Fruit fly (Drosophila melanogaster) whole organism, embryonic: Measurements from ENCODE around the gene Muc14A.

Source experiments
- Atf6 ChIP-seq: fragments of 200-800 bp; sonication (Bioruptor generic); IDR thresholded peaks from 2 replicates; pipeline ENCODE4 v1.3.6; 2022; ENCODE audit warnings: missing biosample characterization, missing genetic modification characterization
- BEAF-32 ChIP-seq: fragments of 200-800 bp; sonication (Bioruptor generic); optimal IDR thresholded peaks from 3 replicates; lab custom pipeline; 2017; ENCODE audit warnings: missing biosample characterization, missing genetic modification characterization, mild to moderate bottlenecking, moderate library complexity, missing genetic modification reagents
- BtbVII ChIP-seq: fragments of 200-800 bp; sonication (Bioruptor generic); optimal IDR thresholded peaks from 3 replicates; lab custom pipeline; 2017; ENCODE audit warnings: missing biosample characterization, mild to moderate bottlenecking, missing genetic modification characterization
- CG10462 ChIP-seq: fragments of 200-800 bp; sonication (Bioruptor generic); optimal IDR thresholded peaks from 2 replicates; lab custom pipeline; 2016; ENCODE audit warnings: missing biosample characterization, missing genetic modification characterization
- CG11247 ChIP-seq: fragments of 200-800 bp; sonication (Bioruptor generic); IDR thresholded peaks from 2 replicates; pipeline ENCODE4 v1.3.6; 2022; ENCODE audit warnings: missing biosample characterization, missing genetic modification characterization
- CG11696 ChIP-seq: fragments of 200-800 bp; sonication (Bioruptor generic); IDR thresholded peaks from 2 replicates; pipeline ENCODE4 v1.3.6; 2022; ENCODE audit warnings: missing biosample characterization, missing genetic modification characterization
- CG12071 ChIP-seq: fragments of 200-800 bp; sonication (Bioruptor generic); optimal IDR thresholded peaks from 3 replicates; lab custom pipeline; 2018; ENCODE audit warnings: missing biosample characterization, mild to moderate bottlenecking, missing genetic modification characterization
- CG12219 ChIP-seq: fragments of 200-800 bp; sonication (Bioruptor generic); optimal IDR thresholded peaks from 3 replicates; lab custom pipeline; 2018; ENCODE audit warnings: missing biosample characterization, mild to moderate bottlenecking, missing genetic modification characterization
- CG12659 ChIP-seq: fragments of 200-800 bp; sonication (Bioruptor generic); optimal IDR thresholded peaks from 3 replicates; lab custom pipeline; 2017; ENCODE audit warnings: mild to moderate bottlenecking, missing biosample characterization, missing genetic modification reagents, missing genetic modification characterization
- CG14050 ChIP-seq: fragments of 200-800 bp; sonication (Bioruptor generic); IDR thresholded peaks from 3 replicates; pipeline ENCODE4 v1.3.6; 2022; ENCODE audit warnings: missing biosample characterization, missing genetic modification characterization
- CG14965 ChIP-seq: fragments of 200-800 bp; sonication (Bioruptor generic); optimal IDR thresholded peaks from 2 replicates; lab custom pipeline; 2016; ENCODE audit warnings: missing biosample characterization, missing genetic modification characterization, borderline replicate concordance
- CG17186 ChIP-seq: fragments of 200-800 bp; sonication (Bioruptor generic); optimal IDR thresholded peaks from 3 replicates; lab custom pipeline; 2017; ENCODE audit warnings: missing biosample characterization, missing genetic modification reagents, missing genetic modification characterization
- CG17912 ChIP-seq: fragments of 200-800 bp; sonication (Bioruptor generic); optimal IDR thresholded peaks from 2 replicates; lab custom pipeline; 2018; ENCODE audit warnings: missing biosample characterization, mild to moderate bottlenecking, missing genetic modification characterization
- CG18764 ChIP-seq: fragments of 200-800 bp; sonication (Bioruptor generic); optimal IDR thresholded peaks from 3 replicates; lab custom pipeline; 2016; ENCODE audit warnings: missing biosample characterization, missing genetic modification characterization
- CG2116 ChIP-seq: fragments of 200-800 bp; sonication (Bioruptor generic); optimal IDR thresholded peaks from 3 replicates; lab custom pipeline; 2018; ENCODE audit warnings: missing biosample characterization, mild to moderate bottlenecking, missing genetic modification characterization
- CG2678 ChIP-seq: fragments of 200-800 bp; sonication (Bioruptor generic); optimal IDR thresholded peaks from 3 replicates; lab custom pipeline; 2019; ENCODE audit warnings: missing biosample characterization, mild to moderate bottlenecking, missing genetic modification characterization, moderate library complexity
- CG31224 ChIP-seq: fragments of 200-800 bp; sonication (Bioruptor generic); IDR thresholded peaks from 2 replicates; pipeline ENCODE4 v1.3.6; 2022; ENCODE audit warnings: missing biosample characterization, missing genetic modification characterization
- CG32532 ChIP-seq: fragments of 200-800 bp; sonication (Bioruptor generic); IDR thresholded peaks from 2 replicates; pipeline ENCODE4 v1.3.6; 2022; ENCODE audit warnings: missing biosample characterization, missing genetic modification characterization
- CG32772 ChIP-seq: fragments of 200-800 bp; sonication (Bioruptor generic); IDR thresholded peaks from 2 replicates; pipeline ENCODE4 v1.3.6; 2022; ENCODE audit warnings: missing biosample characterization, missing genetic modification characterization
- CG3281 ChIP-seq: fragments of 200-800 bp; sonication (Bioruptor generic); optimal IDR thresholded peaks from 3 replicates; lab custom pipeline; 2017; ENCODE audit warnings: missing biosample characterization, mild to moderate bottlenecking, missing genetic modification characterization
- CG7556 ChIP-seq: fragments of 200-800 bp; sonication (Bioruptor generic); optimal IDR thresholded peaks from 2 replicates; lab custom pipeline; 2017; ENCODE audit warnings: missing biosample characterization, mild to moderate bottlenecking, missing genetic modification characterization
- CG8924 ChIP-seq: fragments of 200-800 bp; optimal IDR thresholded peaks from 3 replicates; lab custom pipeline; 2019; ENCODE audit warnings: missing biosample characterization, mild to moderate bottlenecking, missing genetic modification characterization, moderate library complexity
- CG8944 ChIP-seq: fragments of 200-800 bp; sonication (Bioruptor generic); optimal IDR thresholded peaks from 3 replicates; lab custom pipeline; 2016; ENCODE audit warnings: missing biosample characterization, missing genetic modification characterization
- Gug ChIP-seq: fragments of 200-800 bp; sonication (Bioruptor generic); IDR thresholded peaks from 4 replicates; pipeline ENCODE4 v1.3.6; 2022; ENCODE audit warnings: missing biosample characterization, missing genetic modification characterization
- Hand ChIP-seq: fragments of 200-800 bp; sonication (Bioruptor generic); optimal IDR thresholded peaks from 2 replicates; lab custom pipeline; 2017; ENCODE audit warnings: mild to moderate bottlenecking, missing biosample characterization, missing genetic modification reagents, missing genetic modification characterization
- Hmr ChIP-seq: fragments of 200-800 bp; sonication (Bioruptor generic); optimal IDR thresholded peaks from 3 replicates; lab custom pipeline; 2017; ENCODE audit warnings: mild to moderate bottlenecking, missing biosample characterization, missing genetic modification reagents, missing genetic modification characterization
- Hr51 ChIP-seq, 2 experiments: fragments of 200-800 bp; sonication (Bioruptor generic); optimal IDR thresholded peaks; 2 replicates in 1 of 2; 3 replicates in 1 of 2; lab custom pipeline; 2016 to 2018; ENCODE audit warnings: missing biosample characterization in 2 of 2, missing genetic modification characterization in 2 of 2, mild to moderate bottlenecking in 1 of 2, moderate library complexity in 1 of 2
- Lhr ChIP-seq: fragments of 200-800 bp; sonication (Bioruptor generic); optimal IDR thresholded peaks from 3 replicates; lab custom pipeline; 2017; ENCODE audit warnings: mild to moderate bottlenecking, missing biosample characterization, missing genetic modification reagents, missing genetic modification characterization
- NFAT ChIP-seq: fragments of 200-800 bp; sonication (Bioruptor generic); IDR thresholded peaks from 2 replicates; pipeline ENCODE4 v1.3.6; 2022; ENCODE audit warnings: missing biosample characterization, missing genetic modification characterization
- Rfx ChIP-seq: fragments of 200-800 bp; sonication (Bioruptor generic); IDR thresholded peaks from 2 replicates; pipeline ENCODE4 v1.3.6; 2022; ENCODE audit warnings: missing biosample characterization, missing genetic modification characterization
- Side ChIP-seq: fragments of 200-800 bp; sonication (Bioruptor generic); optimal IDR thresholded peaks from 2 replicates; lab custom pipeline; 2016; ENCODE audit warnings: missing biosample characterization, missing genetic modification characterization
- Stat92E ChIP-seq, 3 experiments: fragments of >200 bp in 2 of 3; fragments of 200-800 bp in 1 of 3; sonication (Bioruptor generic) in 1 of 3; optimal IDR thresholded peaks; 2 replicates each; lab custom pipeline; 2017 to 2019; ENCODE audit warnings: missing biosample characterization in 3 of 3, missing genetic modification characterization in 3 of 3, mild to moderate bottlenecking in 1 of 3, moderate library complexity in 1 of 3
- ara ChIP-seq: fragments of 200-800 bp; sonication (Bioruptor generic); IDR thresholded peaks from 2 replicates; pipeline ENCODE4 v1.3.6; 2022; ENCODE audit warnings: missing biosample characterization, missing genetic modification characterization
- az2 ChIP-seq: fragments of 200-800 bp; sonication (Bioruptor generic); optimal IDR thresholded peaks from 3 replicates; lab custom pipeline; 2016; ENCODE audit warnings: missing biosample characterization, missing genetic modification characterization
- bigmax ChIP-seq: fragments of 200-800 bp; sonication (Bioruptor generic); optimal IDR thresholded peaks from 2 replicates; lab custom pipeline; 2018; ENCODE audit warnings: missing biosample characterization, mild to moderate bottlenecking, missing genetic modification characterization
- cato ChIP-seq: fragments of 200-800 bp; sonication (Bioruptor generic); optimal IDR thresholded peaks from 2 replicates; lab custom pipeline; 2016; ENCODE audit warnings: missing biosample characterization, missing genetic modification characterization, borderline replicate concordance
- dati ChIP-seq: fragments of 200-800 bp; sonication (Bioruptor generic); IDR thresholded peaks from 2 replicates; pipeline ENCODE4 v1.3.6; 2022; ENCODE audit warnings: missing biosample characterization, missing genetic modification characterization
- dmrt99B ChIP-seq: fragments of 200-800 bp; sonication (Bioruptor generic); optimal IDR thresholded peaks from 2 replicates; lab custom pipeline; 2018; ENCODE audit warnings: missing biosample characterization, mild to moderate bottlenecking, missing genetic modification characterization, moderate library complexity
- dpn ChIP-seq, 2 experiments: fragments of 200-800 bp; sonication (Bioruptor generic); optimal IDR thresholded peaks; 3 replicates each; lab custom pipeline; 2016; ENCODE audit warnings: missing biosample characterization in 2 of 2, missing genetic modification characterization in 2 of 2
- esg ChIP-seq: fragments of 200-800 bp; sonication (Bioruptor generic); conservative IDR thresholded peaks from 2 replicates; pipeline ENCODE4 v1.3.6; 2022; ENCODE audit warnings: missing biosample characterization, missing genetic modification characterization
- grau ChIP-seq: fragments of 200-800 bp; optimal IDR thresholded peaks from 3 replicates; lab custom pipeline; 2019; ENCODE audit warnings: missing biosample characterization, mild to moderate bottlenecking, missing genetic modification characterization, moderate library complexity
- ind ChIP-seq: fragments of 200-800 bp; sonication (Bioruptor generic); optimal IDR thresholded peaks from 3 replicates; lab custom pipeline; 2016; ENCODE audit warnings: missing biosample characterization, missing genetic modification characterization
- jing ChIP-seq: fragments of 200-800 bp; sonication (Bioruptor generic); optimal IDR thresholded peaks from 2 replicates; lab custom pipeline; 2018; ENCODE audit warnings: missing biosample characterization, mild to moderate bottlenecking, missing genetic modification characterization
- nmo ChIP-seq: fragments of 200-800 bp; sonication (Bioruptor generic); optimal IDR thresholded peaks from 2 replicates; lab custom pipeline; 2018; ENCODE audit warnings: missing biosample characterization, mild to moderate bottlenecking, missing genetic modification characterization, moderate library complexity
- peb ChIP-seq: fragments of 200-800 bp; sonication (Bioruptor generic); IDR thresholded peaks from 2 replicates; pipeline ENCODE4 v1.3.6; 2022; ENCODE audit warnings: missing biosample characterization, missing genetic modification characterization
- ranshi ChIP-seq: fragments of 200-800 bp; sonication (Bioruptor generic); IDR thresholded peaks from 2 replicates; pipeline ENCODE4 v1.3.6; 2022; ENCODE audit warnings: missing biosample characterization, missing genetic modification characterization
- row ChIP-seq: fragments of 200-800 bp; sonication (Bioruptor generic); IDR thresholded peaks from 3 replicates; pipeline ENCODE4 v1.3.6; 2022; ENCODE audit warnings: missing biosample characterization, missing genetic modification characterization
- slbo ChIP-seq: fragments of 200-800 bp; sonication (Bioruptor generic); IDR thresholded peaks from 2 replicates; pipeline ENCODE4 v1.3.6; 2022; ENCODE audit warnings: missing biosample characterization, missing genetic modification characterization
- ssp ChIP-seq: fragments of 200-800 bp; sonication (Bioruptor generic); IDR thresholded peaks from 2 replicates; pipeline ENCODE4 v1.3.6; 2022; ENCODE audit warnings: missing biosample characterization, missing genetic modification characterization
- ttk ChIP-seq: fragments of 200-800 bp; sonication (Bioruptor generic); IDR thresholded peaks from 2 replicates; pipeline ENCODE4 v2.1.2; 2022; ENCODE audit warnings: missing biosample characterization, missing genetic modification characterization
- usp ChIP-seq: fragments of >200 bp; optimal IDR thresholded peaks from 2 replicates; lab custom pipeline; 2017; ENCODE audit warnings: missing biosample characterization, missing genetic modification characterization
- z ChIP-seq: fragments of 200-800 bp; sonication (Bioruptor generic); IDR thresholded peaks from 3 replicates; pipeline ENCODE4 v1.3.6; 2022; ENCODE audit warnings: missing biosample characterization, missing genetic modification characterization

Gene Muc14A

DNA sequence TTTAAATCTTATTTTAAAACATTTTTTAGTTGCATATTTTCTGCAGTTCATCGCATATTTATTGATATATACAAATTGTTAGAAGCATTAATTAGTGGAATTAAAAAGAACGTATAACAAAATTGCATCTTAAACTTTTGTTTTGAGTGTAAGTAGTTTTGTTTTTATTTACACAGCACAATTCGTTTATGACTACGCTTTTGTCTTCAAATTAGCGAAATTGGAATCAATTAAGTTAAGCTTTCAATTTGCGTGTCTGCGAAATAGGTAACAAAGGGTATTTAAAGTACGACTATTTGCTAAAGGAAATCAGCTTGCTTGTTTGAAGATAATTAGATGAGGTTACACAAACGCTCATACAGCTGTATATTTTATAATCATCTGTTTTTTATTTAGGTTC, 79.4 kb downstream of the Muc14A start:
- no peak for TF ChIP-seq CG11696
- TF ChIP-seq row (GFP tag; lab: Robert Waterston, UW), result 0 out of 3 replicates have a peak, but pooled peaks have one; percentile 16
- no peak for TF ChIP-seq ttk (GFP tag; lab: Robert Waterston, UW)
- TF ChIP-seq BEAF-32 (GFP tag; lab: Kevin White, UChicago), result no peak
- TF ChIP-seq Hmr (GFP tag; lab: Kevin White, UChicago), result peak; percentile 13
- TF ChIP-seq CG18764 (GFP tag; lab: Kevin White, UChicago), result no peak
- TF ChIP-seq Hr51 (GFP tag; optimal IDR thresholded peaks at IDR 0.05; lab: Kevin White, UChicago), result peak in 1 of 2 experiments; percentile 7
- TF ChIP-seq ranshi (GFP tag; lab: Robert Waterston, UW), result no peak
- no peak for TF ChIP-seq dmrt99B (tag; lab: Kevin White, UChicago)
- no peak for TF ChIP-seq CG12219 (GFP tag; lab: Kevin White, UChicago)
- no peak for TF ChIP-seq CG12071
- TF ChIP-seq ssp (GFP tag; lab: Robert Waterston, UW), result no peak
- TF ChIP-seq CG12659 (GFP tag; lab: Kevin White, UChicago), result peak; percentile 5
- TF ChIP-seq Rfx (GFP tag; lab: Robert Waterston, UW), result no peak
- TF ChIP-seq CG8944 (GFP tag; lab: Kevin White, UChicago), result no peak
- TF ChIP-seq CG14050 (GFP tag; lab: Robert Waterston, UW), result no peak
- TF ChIP-seq nmo (GFP tag; lab: Kevin White, UChicago), result peak; percentile 12
- TF ChIP-seq CG11247 (GFP tag; lab: Robert Waterston, UW), result no peak
- no peak for TF ChIP-seq dati (GFP tag; lab: Robert Waterston, UW)
- peak; percentile 13 for TF ChIP-seq CG3281 (GFP tag; lab: Kevin White, UChicago)
- TF ChIP-seq CG32532 (GFP tag; lab: Robert Waterston, UW), result no peak
- TF ChIP-seq Stat92E (GFP tag; optimal IDR thresholded peaks at IDR 0.05; lab: Kevin White, UChicago), result no peak
- TF ChIP-seq Side (GFP tag; lab: Kevin White, UChicago), result no peak
- peak; percentile 3; the same call in 1 of the 2 replicates for TF ChIP-seq slbo (GFP tag; lab: Robert Waterston, UW)
- no peak for TF ChIP-seq jing (GFP tag; lab: Kevin White, UChicago)
- TF ChIP-seq Hand, result no peak
- TF ChIP-seq CG2116 (GFP tag; lab: Kevin White, UChicago), result no peak
- no peak for TF ChIP-seq cato (GFP tag; lab: Kevin White, UChicago)
- no peak for TF ChIP-seq Gug
- no peak for TF ChIP-seq Lhr (GFP tag; lab: Kevin White, UChicago)
- no peak for TF ChIP-seq CG10462 (GFP tag; lab: Kevin White, UChicago)
- TF ChIP-seq CG8924 (tag; lab: Kevin White, UChicago), result no peak
- TF ChIP-seq CG17186, result no peak
- TF ChIP-seq esg (GFP tag; lab: Robert Waterston, UW), result no peak
- TF ChIP-seq peb (GFP tag; lab: Robert Waterston, UW), result no peak
- no peak for TF ChIP-seq ind (GFP tag; lab: Kevin White, UChicago)
- TF ChIP-seq z (GFP tag; lab: Robert Waterston, UW), result no peak
- TF ChIP-seq Atf6 (GFP tag; lab: Robert Waterston, UW), result no peak
- TF ChIP-seq az2 (GFP tag; lab: Kevin White, UChicago), result no peak
- peak in 1 of 2 experiments; percentile 3 for TF ChIP-seq dpn (GFP tag; optimal IDR thresholded peaks at IDR 0.05; lab: Kevin White, UChicago)
- peak; percentile 3 for TF ChIP-seq grau (tag; lab: Kevin White, UChicago)
- TF ChIP-seq bigmax (GFP tag; lab: Kevin White, UChicago), result no peak
- TF ChIP-seq CG31224 (GFP tag; lab: Robert Waterston, UW), result no peak
- no peak for TF ChIP-seq CG17912 (GFP tag; lab: Kevin White, UChicago)
- no peak for TF ChIP-seq CG14965 (GFP tag; lab: Kevin White, UChicago)
- no peak for TF ChIP-seq ara (GFP tag; lab: Robert Waterston, UW)
- no peak for TF ChIP-seq CG32772 (GFP tag; lab: Robert Waterston, UW)
- no peak for TF ChIP-seq usp
- TF ChIP-seq BtbVII (GFP tag; lab: Kevin White, UChicago), result peak; percentile 13
- no peak for TF ChIP-seq CG7556
- no peak for TF ChIP-seq CG2678 (tag; lab: Kevin White, UChicago)
- no peak for TF ChIP-seq NFAT (GFP tag; lab: Robert Waterston, UW)
